Worm (Caenorhabditis elegans) whole organism, mixed stage, embryonic: ENCODE data around the gene B0554.7.

Experiments
- blmp-1 ChIP-seq: fragments of 150-350 bp; optimal IDR thresholded peaks from 2 replicates; lab custom pipeline; 2014; ENCODE audit warnings: missing biosample characterization, missing genetic modification characterization
- elt-3 ChIP-seq: fragments of 150-350 bp; optimal IDR thresholded peaks from 2 replicates; lab custom pipeline; 2014; ENCODE audit warnings: missing biosample characterization, missing genetic modification characterization
- nhr-12 ChIP-seq: fragments of 150-350 bp; optimal IDR thresholded peaks from 2 replicates; lab custom pipeline; 2014; ENCODE audit warnings: missing biosample characterization, missing genetic modification characterization
- sem-2 ChIP-seq: fragments of 200-800 bp; sonication (Bioruptor generic); optimal IDR thresholded peaks from 2 replicates; lab custom pipeline; 2018; ENCODE audit warnings: mild to moderate bottlenecking, missing genetic modification characterization, missing compliant biosample characterization
- snpc-4 ChIP-seq: fragments of 150-350 bp; optimal IDR thresholded peaks from 2 replicates; lab custom pipeline; 2014; ENCODE audit warnings: missing biosample characterization, missing genetic modification characterization
- unc-39 ChIP-seq: fragments of 150-350 bp; optimal IDR thresholded peaks from 2 replicates; lab custom pipeline; 2014; ENCODE audit warnings: missing biosample characterization, missing genetic modification characterization
- ztf-11 ChIP-seq: fragments of 150-350 bp; optimal IDR thresholded peaks from 2 replicates; lab custom pipeline; 2014; ENCODE audit warnings: missing biosample characterization, missing genetic modification characterization

DNA sequence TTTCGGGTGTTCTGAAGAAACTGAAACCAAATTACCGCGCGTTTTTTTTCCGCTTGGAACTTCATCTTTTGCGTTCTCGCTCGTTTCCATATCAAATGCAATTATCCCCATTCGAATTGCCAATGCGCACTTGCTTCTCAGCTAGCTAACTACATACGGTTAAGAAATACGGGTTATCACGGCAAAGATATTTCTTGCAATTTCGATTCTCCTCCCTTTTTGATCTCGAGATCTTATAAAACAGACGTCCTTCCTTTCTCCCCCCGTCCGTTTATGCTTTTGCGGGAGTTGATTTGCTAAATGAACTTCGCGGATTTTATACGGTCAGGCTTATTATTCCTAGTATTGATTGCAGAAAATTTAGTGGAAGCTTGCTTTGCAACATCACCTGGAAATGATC is 12.0 kb downstream of the B0554.7 start, which contains the start of gene B0554.4:
- TF ChIP-seq nhr-12 (tag; lab: Kevin White, UChicago) (no peak), snpc-4 (tag; lab: Kevin White, UChicago) (no peak), elt-3 (tag; lab: Kevin White, UChicago) (no peak), ztf-11 (tag; lab: Kevin White, UChicago) (no peak), unc-39 (tag; lab: Kevin White, UChicago) (no peak), blmp-1 (tag; lab: Kevin White, UChicago) (no peak), sem-2 (GFP tag; lab: Kevin White, UChicago) (no peak)
